Fruit fly (Drosophila melanogaster) whole organism, embryonic: ENCODE measurements around the gene RpS17.

ENCODE experiments used
- Awh ChIP-seq: fragments of 200-800 bp; sonication (Bioruptor generic); IDR thresholded peaks from 2 replicates; pipeline ENCODE4, ENCODE4 v1.3.6; 2022; ENCODE audit warnings: missing biosample characterization, missing genetic modification characterization
- B-H1 ChIP-seq: fragments of 200-800 bp; sonication (Bioruptor generic); IDR thresholded peaks from 3 replicates; pipeline ENCODE4 v1.3.6; 2022; ENCODE audit warnings: missing biosample characterization, missing genetic modification characterization
- CG10147 ChIP-seq: fragments of 200-800 bp; sonication (Bioruptor generic); optimal IDR thresholded peaks from 2 replicates; lab custom pipeline; 2019; ENCODE audit warnings: missing biosample characterization, mild to moderate bottlenecking, missing genetic modification characterization, moderate library complexity
- CG10209 ChIP-seq: fragments of 200-800 bp; sonication (Bioruptor generic); optimal IDR thresholded peaks from 3 replicates; lab custom pipeline; 2017; ENCODE audit warnings: missing biosample characterization, mild to moderate bottlenecking, missing genetic modification characterization, missing genetic modification reagents
- CG11093 ChIP-seq: fragments of 200-800 bp; sonication (Bioruptor generic); IDR thresholded peaks from 3 replicates; pipeline ENCODE4 v1.3.6; 2022; ENCODE audit warnings: missing biosample characterization, missing genetic modification characterization
- CG11723 ChIP-seq: fragments of 200-800 bp; sonication (Bioruptor generic); optimal IDR thresholded peaks from 2 replicates; lab custom pipeline; 2017; ENCODE audit warnings: missing biosample characterization, mild to moderate bottlenecking, missing genetic modification characterization
- CG12071 ChIP-seq: fragments of 200-800 bp; sonication (Bioruptor generic); optimal IDR thresholded peaks from 3 replicates; lab custom pipeline; 2018; ENCODE audit warnings: missing biosample characterization, mild to moderate bottlenecking, missing genetic modification characterization
- CG13287 ChIP-seq: fragments of 200-800 bp; sonication (Bioruptor generic); IDR thresholded peaks from 2 replicates; pipeline ENCODE4 v1.3.6; 2022; ENCODE audit warnings: missing biosample characterization, missing genetic modification characterization; ENCODE audit not compliant: partially characterized antibody
- CG13296 ChIP-seq: fragments of 200-800 bp; sonication (Bioruptor generic); optimal IDR thresholded peaks from 3 replicates; lab custom pipeline; 2018; ENCODE audit warnings: missing biosample characterization, mild to moderate bottlenecking, missing genetic modification characterization
- CG14441 ChIP-seq: fragments of 200-800 bp; sonication (Bioruptor generic); IDR thresholded peaks from 2 replicates; pipeline ENCODE4 v1.3.6; 2022; ENCODE audit warnings: missing biosample characterization, missing genetic modification characterization
- CG1602 ChIP-seq: fragments of 200-800 bp; sonication (Bioruptor generic); optimal IDR thresholded peaks from 3 replicates; lab custom pipeline; 2016; ENCODE audit warnings: missing biosample characterization, missing genetic modification characterization
- CG17829 ChIP-seq: fragments of 200-800 bp; optimal IDR thresholded peaks from 2 replicates; lab custom pipeline; 2019; ENCODE audit warnings: missing biosample characterization, mild to moderate bottlenecking, missing genetic modification characterization, moderate library complexity
- CG17912 ChIP-seq: fragments of 200-800 bp; sonication (Bioruptor generic); optimal IDR thresholded peaks from 2 replicates; lab custom pipeline; 2018; ENCODE audit warnings: missing biosample characterization, mild to moderate bottlenecking, missing genetic modification characterization
- CG18011 ChIP-seq: fragments of 200-800 bp; sonication (Bioruptor generic); optimal IDR thresholded peaks from 2 replicates; lab custom pipeline; 2017; ENCODE audit warnings: missing biosample characterization, missing genetic modification characterization, mild to moderate bottlenecking, moderate library complexity, missing genotype
- CG2120 ChIP-seq: fragments of 200-800 bp; sonication (Bioruptor generic); optimal IDR thresholded peaks from 3 replicates; lab custom pipeline; 2016; ENCODE audit warnings: missing biosample characterization, missing genetic modification characterization
- CG30431 ChIP-seq: fragments of 200-800 bp; sonication (Bioruptor generic); optimal IDR thresholded peaks from 2 replicates; lab custom pipeline; 2017; ENCODE audit warnings: missing biosample characterization, missing genetic modification characterization
- CG6272 ChIP-seq: fragments of 200-800 bp; sonication (Bioruptor generic); IDR thresholded peaks from 2 replicates; pipeline ENCODE4 v1.3.6; 2022; ENCODE audit warnings: missing biosample characterization, missing genetic modification characterization
- CG7372 ChIP-seq: fragments of 200-800 bp; sonication (Bioruptor generic); IDR thresholded peaks from 2 replicates; pipeline ENCODE4 v1.3.6; 2022; ENCODE audit warnings: missing biosample characterization, missing genetic modification characterization
- CG8478 ChIP-seq: fragments of >200 bp; optimal IDR thresholded peaks from 2 replicates; lab custom pipeline; 2018
- CG9609 ChIP-seq: fragments of 200-800 bp; sonication (Bioruptor generic); optimal IDR thresholded peaks from 3 replicates; lab custom pipeline; 2016; ENCODE audit warnings: missing biosample characterization, missing genetic modification characterization
- CG9932 ChIP-seq: fragments of 200-800 bp; sonication (Bioruptor generic); IDR thresholded peaks from 2 replicates; pipeline ENCODE4 v1.3.6; 2022; ENCODE audit warnings: missing biosample characterization, missing genetic modification characterization
- Chrac-16 ChIP-seq: fragments of 200-800 bp; sonication (Bioruptor generic); optimal IDR thresholded peaks from 3 replicates; lab custom pipeline; 2016; ENCODE audit warnings: missing biosample characterization, missing genetic modification characterization
- Eip74EF ChIP-seq, 2 experiments: fragments of 200-800 bp in 1 of 2; fragments of >200 bp in 1 of 2; sonication (Bioruptor generic) in 1 of 2; optimal IDR thresholded peaks; 2 replicates each; lab custom pipeline; 2017 to 2019; ENCODE audit warnings: missing biosample characterization in 2 of 2, missing genetic modification characterization in 2 of 2, mild to moderate bottlenecking in 1 of 2, moderate library complexity in 1 of 2
- Fer2 ChIP-seq: fragments of 200-800 bp; sonication (Bioruptor generic); optimal IDR thresholded peaks from 2 replicates; lab custom pipeline; 2018; ENCODE audit warnings: missing biosample characterization, mild to moderate bottlenecking, missing genetic modification characterization, moderate library complexity
- HHEX ChIP-seq: fragments of 200-800 bp; sonication (Bioruptor generic); optimal IDR thresholded peaks from 3 replicates; lab custom pipeline; 2017; ENCODE audit warnings: missing biosample characterization, mild to moderate bottlenecking, missing genetic modification characterization, missing genetic modification reagents
- Hey ChIP-seq: fragments of 200-800 bp; sonication (Bioruptor generic); optimal IDR thresholded peaks from 3 replicates; lab custom pipeline; 2018; ENCODE audit warnings: missing biosample characterization, mild to moderate bottlenecking, missing genetic modification characterization
- HmgD ChIP-seq: fragments of 200-800 bp; sonication (Bioruptor generic); optimal IDR thresholded peaks from 3 replicates; lab custom pipeline; 2016; ENCODE audit warnings: missing biosample characterization, missing genetic modification characterization
- Lpt ChIP-seq: fragments of >200 bp; optimal IDR thresholded peaks from 2 replicates; lab custom pipeline; 2018; ENCODE audit warnings: missing biosample characterization, missing genetic modification characterization
- Mad ChIP-seq: fragments of 200-800 bp; sonication (Bioruptor generic); optimal IDR thresholded peaks from 2 replicates; lab custom pipeline; 2016; ENCODE audit warnings: missing biosample characterization, missing genetic modification characterization
- Opbp ChIP-seq: fragments of 200-800 bp; sonication (Bioruptor generic); IDR thresholded peaks from 3 replicates; pipeline ENCODE4 v1.3.6; 2022; ENCODE audit warnings: missing biosample characterization, missing genetic modification characterization; ENCODE audit not compliant: partially characterized antibody
- bowl ChIP-seq: fragments of 200-800 bp; sonication (Bioruptor generic); IDR thresholded peaks from 2 replicates; pipeline ENCODE4 v1.3.6; 2022; ENCODE audit warnings: missing biosample characterization, missing genetic modification characterization
- croc ChIP-seq: fragments of 200-800 bp; sonication (Bioruptor generic); conservative IDR thresholded peaks from 3 replicates; pipeline ENCODE4 v1.3.6; 2022; ENCODE audit warnings: missing biosample characterization, missing genetic modification characterization
- grn ChIP-seq: fragments of 200-800 bp; sonication (Bioruptor generic); optimal IDR thresholded peaks from 3 replicates; lab custom pipeline; 2017; ENCODE audit warnings: missing biosample characterization, missing genetic modification characterization
- gro ChIP-seq: fragments of 200-800 bp; sonication (Bioruptor generic); optimal IDR thresholded peaks from 2 replicates; lab custom pipeline; 2016; ENCODE audit warnings: missing biosample characterization, missing genetic modification characterization
- gsb ChIP-seq: fragments of 200-800 bp; sonication (Bioruptor generic); IDR thresholded peaks from 2 replicates; pipeline ENCODE4 v1.3.6; 2022; ENCODE audit warnings: missing biosample characterization, missing genetic modification characterization
- hkb ChIP-seq, 2 experiments: fragments of 200-800 bp in 1 of 2; fragments of >200 bp in 1 of 2; sonication (Bioruptor generic) in 1 of 2; IDR thresholded peaks in 1 of 2; optimal IDR thresholded peaks in 1 of 2; 2 replicates each; pipeline versions ENCODE4 v1.3.6 to Lab custom; 2017 to 2022; ENCODE audit warnings: missing biosample characterization in 1 of 2, missing genetic modification characterization in 1 of 2
- ind ChIP-seq: fragments of 200-800 bp; sonication (Bioruptor generic); optimal IDR thresholded peaks from 3 replicates; lab custom pipeline; 2016; ENCODE audit warnings: missing biosample characterization, missing genetic modification characterization
- inv ChIP-seq: fragments of 200-800 bp; sonication (Bioruptor generic); IDR thresholded peaks from 2 replicates; pipeline ENCODE4 v1.3.6; 2022; ENCODE audit warnings: missing biosample characterization, missing genetic modification characterization; ENCODE audit not compliant: partially characterized antibody
- lbe ChIP-seq: fragments of 200-800 bp; sonication (Bioruptor generic); optimal IDR thresholded peaks from 2 replicates; lab custom pipeline; 2016; ENCODE audit warnings: missing biosample characterization, mild to moderate bottlenecking, missing genetic modification characterization
- lola ChIP-seq, 3 experiments: fragments of >200 bp in 2 of 3; fragments of 200-800 bp in 1 of 3; sonication (Bioruptor generic) in 1 of 3; optimal IDR thresholded peaks; 2 replicates each; lab custom pipeline; 2017 to 2019; ENCODE audit warnings: missing biosample characterization in 3 of 3, missing genetic modification characterization in 3 of 3, mild to moderate bottlenecking in 1 of 3, moderate library complexity in 1 of 3
- lov ChIP-seq, 2 experiments: fragments of 200-800 bp in 1 of 2; fragments of >200 bp in 1 of 2; sonication (Bioruptor generic) in 1 of 2; IDR thresholded peaks in 1 of 2; optimal IDR thresholded peaks in 1 of 2; 2 replicates in 1 of 2; 3 replicates in 1 of 2; pipeline versions ENCODE4 v1.3.6 to Lab custom; 2017 to 2022; ENCODE audit warnings: missing biosample characterization in 1 of 2, missing genetic modification characterization in 1 of 2
- nau ChIP-seq: fragments of 200-800 bp; sonication (Bioruptor generic); optimal IDR thresholded peaks from 3 replicates; lab custom pipeline; 2017; ENCODE audit warnings: missing biosample characterization, mild to moderate bottlenecking, missing genetic modification characterization, missing genetic modification reagents
- org-1 ChIP-seq: fragments of 200-800 bp; sonication (Bioruptor generic); optimal IDR thresholded peaks from 2 replicates; lab custom pipeline; 2017; ENCODE audit warnings: missing biosample characterization, missing genetic modification characterization
- p53 ChIP-seq: fragments of 200-800 bp; sonication (Bioruptor generic); optimal IDR thresholded peaks from 2 replicates; lab custom pipeline; 2016; ENCODE audit warnings: missing biosample characterization, missing genetic modification characterization
- phol ChIP-seq: fragments of 200-800 bp; sonication (Bioruptor generic); optimal IDR thresholded peaks from 3 replicates; lab custom pipeline; 2018; ENCODE audit warnings: missing biosample characterization, mild to moderate bottlenecking, missing genetic modification characterization, moderate library complexity
- scrt ChIP-seq: fragments of 200-800 bp; sonication (Bioruptor generic); optimal IDR thresholded peaks from 2 replicates; lab custom pipeline; 2018; ENCODE audit warnings: missing biosample characterization, mild to moderate bottlenecking, missing genetic modification characterization, moderate library complexity
- slou ChIP-seq: fragments of 200-800 bp; sonication (Bioruptor generic); optimal IDR thresholded peaks from 3 replicates; lab custom pipeline; 2016; ENCODE audit warnings: missing biosample characterization, missing genetic modification characterization
- slp2 ChIP-seq: fragments of 200-800 bp; sonication (Bioruptor generic); optimal IDR thresholded peaks from 2 replicates; lab custom pipeline; 2016; ENCODE audit warnings: missing biosample characterization, missing genetic modification characterization
- stc ChIP-seq: fragments of 200-800 bp; sonication (Bioruptor generic); IDR thresholded peaks from 2 replicates; pipeline ENCODE4 v1.3.6; 2022; ENCODE audit warnings: missing biosample characterization, missing genetic modification characterization
- tx ChIP-seq: fragments of 200-800 bp; sonication (Bioruptor generic); optimal IDR thresholded peaks from 2 replicates; lab custom pipeline; 2016; ENCODE audit warnings: missing biosample characterization, missing genetic modification characterization

RpS17 gene

dm6 chr3L:9435315-9435714 is 5.7 kb upstream of the RpS17 start, which contains the start of gene CG42526 (continued):
- TF ChIP-seq CG1602, result peak; percentile 16
- TF ChIP-seq stc, result no peak
- TF ChIP-seq CG9609, result no peak
- no peak for TF ChIP-seq B-H1
- no peak for TF ChIP-seq lola (GFP tag; optimal IDR thresholded peaks at IDR 0.05; lab: Kevin White, UChicago)
- TF ChIP-seq CG6272 (GFP tag; lab: Robert Waterston, UW), result no peak
- no peak for TF ChIP-seq CG11093 (GFP tag; lab: Robert Waterston, UW)
- peak; percentile 20 for TF ChIP-seq CG18011 (GFP tag; lab: Kevin White, UChicago)
- peak; percentile 17 for TF ChIP-seq Mad (GFP tag; lab: Kevin White, UChicago)
- no peak for TF ChIP-seq nau (GFP tag; lab: Kevin White, UChicago)
- no peak for TF ChIP-seq HHEX (GFP tag; lab: Kevin White, UChicago)
- peak; percentile 39 for TF ChIP-seq CG10209 (GFP tag; lab: Kevin White, UChicago)
- no peak for TF ChIP-seq lov (optimal IDR thresholded peaks at IDR 0.05; lab: Kevin White, UChicago)
- no peak for TF ChIP-seq lov (GFP tag; IDR thresholded peaks at IDR 0.05; lab: Robert Waterston, UW)
- no peak for TF ChIP-seq gsb (GFP tag; lab: Robert Waterston, UW)
- TF ChIP-seq CG2120 (GFP tag; lab: Kevin White, UChicago), result peak; percentile 80
- no peak for TF ChIP-seq bowl (GFP tag; lab: Robert Waterston, UW)
- TF ChIP-seq CG12071, result no peak
- TF ChIP-seq hkb (optimal IDR thresholded peaks at IDR 0.05; lab: Kevin White, UChicago), result no peak
- peak; percentile 28; the same call in 1 of the 2 replicates for TF ChIP-seq hkb (GFP tag; IDR thresholded peaks at IDR 0.05; lab: Robert Waterston, UW)
- TF ChIP-seq CG10147 (GFP tag; lab: Kevin White, UChicago), result peak; percentile 22
- TF ChIP-seq Eip74EF (GFP tag; optimal IDR thresholded peaks at IDR 0.05; lab: Kevin White, UChicago), result no peak
- peak; percentile 83 for TF ChIP-seq CG13287 (GFP tag; lab: Robert Waterston, UW)
- no peak for TF ChIP-seq Awh (GFP tag; lab: Robert Waterston, UW)
- no peak for TF ChIP-seq HmgD (GFP tag; lab: Kevin White, UChicago)
- TF ChIP-seq slp2 (GFP tag; lab: Kevin White, UChicago), result no peak
- TF ChIP-seq Opbp, result 0 out of 3 replicates have a peak, but pooled peaks have one; percentile 47
- peak; percentile 36 for TF ChIP-seq Chrac-16 (GFP tag; lab: Kevin White, UChicago)
- TF ChIP-seq CG8478 (lab: Kevin White, UChicago), result no peak
- no peak for TF ChIP-seq CG30431 (GFP tag; lab: Kevin White, UChicago)
- TF ChIP-seq Lpt (GFP tag; lab: Kevin White, UChicago), result no peak
- no peak for TF ChIP-seq gro (GFP tag; lab: Kevin White, UChicago)
- TF ChIP-seq CG13296 (GFP tag; lab: Kevin White, UChicago), result no peak
- TF ChIP-seq CG7372, result no peak
- no peak for TF ChIP-seq grn
- TF ChIP-seq CG11723, result peak; percentile 33
- TF ChIP-seq Hey (tag; lab: Kevin White, UChicago), result no peak
- TF ChIP-seq ind, result no peak
- peak; percentile 6 for TF ChIP-seq slou (GFP tag; lab: Kevin White, UChicago)
- no peak for TF ChIP-seq phol (tag; lab: Kevin White, UChicago)
- peak; percentile 45; the same call in 1 of the 2 replicates for TF ChIP-seq inv (GFP tag; lab: Robert Waterston, UW)
- TF ChIP-seq lbe (GFP tag; lab: Kevin White, UChicago), result peak; percentile 36
- peak; percentile 76 for TF ChIP-seq CG9932 (GFP tag; lab: Robert Waterston, UW)
- TF ChIP-seq CG14441 (GFP tag; lab: Robert Waterston, UW), result no peak
- no peak for TF ChIP-seq org-1
- no peak for TF ChIP-seq Fer2 (tag; lab: Kevin White, UChicago)
- TF ChIP-seq p53 (GFP tag; lab: Kevin White, UChicago), result no peak
- no peak for TF ChIP-seq croc (GFP tag; lab: Robert Waterston, UW)
- no peak for TF ChIP-seq CG17912
- no peak for TF ChIP-seq scrt
- TF ChIP-seq CG17829 (tag; lab: Kevin White, UChicago), result peak; percentile 31
- TF ChIP-seq tx (GFP tag; lab: Kevin White, UChicago), result peak; percentile 43
